Fruit fly (Drosophila melanogaster): ENCODE results near the gene Ndfip.

DNA sequence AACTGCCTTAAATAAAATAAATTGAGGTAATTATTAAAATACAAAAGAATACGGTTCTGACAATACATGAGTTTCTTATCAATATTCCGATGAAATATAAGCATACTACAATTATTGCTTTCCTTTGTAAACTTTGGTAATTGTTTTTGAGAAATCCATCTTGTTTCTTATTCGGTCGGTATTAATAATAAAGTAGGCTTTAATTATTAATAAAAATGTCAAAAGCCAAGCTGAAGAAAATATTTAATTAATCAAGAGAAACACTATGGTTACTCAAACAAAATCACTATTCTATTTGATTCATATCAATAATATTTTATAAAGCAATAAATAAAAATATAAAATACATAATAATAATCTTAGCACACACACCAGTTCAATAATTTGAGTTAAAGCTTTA, 7.4 kb downstream of the Ndfip start, which contains the start of gene CG43085:
- TF ChIP-seq Sin3A (optimal IDR thresholded peaks at IDR 0.05): no peak
- TF ChIP-seq Myc (optimal IDR thresholded peaks at IDR 0.05): no peak
- no peak for TF ChIP-seq h (optimal IDR thresholded peaks at IDR 0.05)
- no peak for TF ChIP-seq ttk (optimal IDR thresholded peaks at IDR 0.05)
- TF ChIP-seq psq (optimal IDR thresholded peaks at IDR 0.05): no peak

Data from Kc167 (cell line).